Fruit fly (Drosophila melanogaster) whole organism, embryonic: Measurements from ENCODE around the gene Setx.

Source experiments
- Awh ChIP-seq: fragments of 200-800 bp; sonication (Bioruptor generic); IDR thresholded peaks from 2 replicates; pipeline ENCODE4, ENCODE4 v1.3.6; 2022; ENCODE audit warnings: missing biosample characterization, missing genetic modification characterization
- CG10959 ChIP-seq: fragments of 200-800 bp; sonication (Bioruptor generic); IDR thresholded peaks from 2 replicates; pipeline ENCODE4 v1.3.6; 2022; ENCODE audit warnings: missing biosample characterization, missing genetic modification characterization
- CG11696 ChIP-seq: fragments of 200-800 bp; sonication (Bioruptor generic); IDR thresholded peaks from 2 replicates; pipeline ENCODE4 v1.3.6; 2022; ENCODE audit warnings: missing biosample characterization, missing genetic modification characterization
- CG12155 ChIP-seq: fragments of 200-800 bp; sonication (Bioruptor generic); optimal IDR thresholded peaks from 3 replicates; lab custom pipeline; 2016; ENCODE audit warnings: missing biosample characterization, missing genetic modification characterization
- CG12299 ChIP-seq: fragments of 200-800 bp; sonication (Bioruptor generic); optimal IDR thresholded peaks from 2 replicates; lab custom pipeline; 2018; ENCODE audit warnings: missing biosample characterization, mild to moderate bottlenecking, missing genetic modification characterization
- CG13624 ChIP-seq: fragments of 200-800 bp; sonication (Bioruptor generic); optimal IDR thresholded peaks from 2 replicates; lab custom pipeline; 2016; ENCODE audit warnings: missing biosample characterization, missing genetic modification characterization
- CG14014 ChIP-seq: fragments of 200-800 bp; sonication (Bioruptor generic); IDR thresholded peaks from 2 replicates; pipeline ENCODE4 v1.3.6; 2022; ENCODE audit warnings: missing biosample characterization, missing genetic modification characterization
- CG14441 ChIP-seq: fragments of 200-800 bp; sonication (Bioruptor generic); IDR thresholded peaks from 2 replicates; pipeline ENCODE4 v1.3.6; 2022; ENCODE audit warnings: missing biosample characterization, missing genetic modification characterization
- CG16779 ChIP-seq: fragments of 200-800 bp; sonication (Bioruptor generic); IDR thresholded peaks from 2 replicates; pipeline ENCODE4 v1.3.6; 2022; ENCODE audit warnings: missing biosample characterization, missing genetic modification characterization
- CG16813 ChIP-seq: fragments of 200-800 bp; sonication (Bioruptor generic); IDR thresholded peaks from 3 replicates; pipeline ENCODE4 v1.3.6; 2022; ENCODE audit warnings: missing biosample characterization, missing genetic modification characterization; ENCODE audit not compliant: partially characterized antibody
- CG17361 ChIP-seq: fragments of 200-800 bp; sonication (Bioruptor generic); IDR thresholded peaks from 3 replicates; pipeline ENCODE4 v1.3.6; 2022; ENCODE audit warnings: missing biosample characterization, missing genetic modification characterization
- CG18011 ChIP-seq: fragments of 200-800 bp; sonication (Bioruptor generic); optimal IDR thresholded peaks from 2 replicates; lab custom pipeline; 2017; ENCODE audit warnings: missing biosample characterization, missing genetic modification characterization, mild to moderate bottlenecking, moderate library complexity, missing genotype
- CG18764 ChIP-seq: fragments of 200-800 bp; sonication (Bioruptor generic); optimal IDR thresholded peaks from 3 replicates; lab custom pipeline; 2016; ENCODE audit warnings: missing biosample characterization, missing genetic modification characterization
- CG2199 ChIP-seq: fragments of 200-800 bp; sonication (Bioruptor generic); IDR thresholded peaks from 3 replicates; pipeline ENCODE4 v1.3.6; 2022; ENCODE audit warnings: missing biosample characterization, missing genetic modification characterization
- CG2712 ChIP-seq: fragments of 200-800 bp; optimal IDR thresholded peaks from 3 replicates; lab custom pipeline; 2019; ENCODE audit warnings: missing biosample characterization, mild to moderate bottlenecking, missing genetic modification characterization, moderate library complexity
- CG2889 ChIP-seq: fragments of 200-800 bp; sonication (Bioruptor generic); IDR thresholded peaks from 3 replicates; pipeline ENCODE4 v1.3.6; 2022; ENCODE audit warnings: missing biosample characterization, missing genetic modification characterization
- CG30431 ChIP-seq: fragments of 200-800 bp; sonication (Bioruptor generic); optimal IDR thresholded peaks from 2 replicates; lab custom pipeline; 2017; ENCODE audit warnings: missing biosample characterization, missing genetic modification characterization
- CG31388 ChIP-seq: fragments of 200-800 bp; sonication (Bioruptor generic); optimal IDR thresholded peaks from 2 replicates; lab custom pipeline; 2016; ENCODE audit warnings: missing biosample characterization, missing genetic modification characterization
- CG34422 ChIP-seq: fragments of 200-800 bp; sonication (Bioruptor generic); IDR thresholded peaks from 3 replicates; pipeline ENCODE4 v1.3.6; 2022; ENCODE audit warnings: missing biosample characterization, missing genetic modification characterization
- CG4707 ChIP-seq: fragments of 200-800 bp; sonication (Bioruptor generic); optimal IDR thresholded peaks from 2 replicates; lab custom pipeline; 2018; ENCODE audit warnings: missing biosample characterization, mild to moderate bottlenecking, missing genetic modification characterization, moderate library complexity
- CG4730 ChIP-seq: fragments of 200-800 bp; sonication (Bioruptor generic); IDR thresholded peaks from 2 replicates; pipeline ENCODE4 v1.3.6; 2022; ENCODE audit warnings: missing biosample characterization, missing genetic modification characterization
- CG7372 ChIP-seq: fragments of 200-800 bp; sonication (Bioruptor generic); IDR thresholded peaks from 2 replicates; pipeline ENCODE4 v1.3.6; 2022; ENCODE audit warnings: missing biosample characterization, missing genetic modification characterization
- Chrac-16 ChIP-seq: fragments of 200-800 bp; sonication (Bioruptor generic); optimal IDR thresholded peaks from 3 replicates; lab custom pipeline; 2016; ENCODE audit warnings: missing biosample characterization, missing genetic modification characterization
- Dp ChIP-seq: fragments of 200-800 bp; sonication (Bioruptor generic); optimal IDR thresholded peaks from 2 replicates; lab custom pipeline; 2018; ENCODE audit warnings: missing biosample characterization, mild to moderate bottlenecking, missing genetic modification characterization, moderate library complexity
- Pdp1 ChIP-seq, 2 experiments: fragments of 200-800 bp; sonication (Bioruptor generic); optimal IDR thresholded peaks; 3 replicates each; lab custom pipeline; 2016; ENCODE audit warnings: missing biosample characterization in 2 of 2, missing genetic modification characterization in 2 of 2, mild to moderate bottlenecking in 1 of 2, moderate library complexity in 1 of 2
- Ravus ChIP-seq: fragments of 200-800 bp; sonication (Bioruptor generic); IDR thresholded peaks from 2 replicates; pipeline ENCODE4 v1.3.6; 2022; ENCODE audit warnings: missing biosample characterization, missing genetic modification characterization
- Scr ChIP-seq: fragments of 200-800 bp; sonication (Bioruptor generic); IDR thresholded peaks from 2 replicates; pipeline ENCODE4 v1.3.6; 2022; ENCODE audit warnings: missing biosample characterization, missing genetic modification characterization; ENCODE audit not compliant: partially characterized antibody
- Spps ChIP-seq: fragments of 200-800 bp; sonication (Bioruptor generic); optimal IDR thresholded peaks from 2 replicates; lab custom pipeline; 2018; ENCODE audit warnings: missing biosample characterization, mild to moderate bottlenecking, missing genetic modification characterization
- Sry-β ChIP-seq: fragments of 200-800 bp; sonication (Bioruptor generic); optimal IDR thresholded peaks from 2 replicates; lab custom pipeline; 2018; ENCODE audit warnings: missing biosample characterization, mild to moderate bottlenecking, missing genetic modification characterization, moderate library complexity
- Trl ChIP-seq, 3 experiments: fragments of >200 bp in 2 of 3; fragments of 200-800 bp in 1 of 3; sonication (Bioruptor generic) in 1 of 3; optimal IDR thresholded peaks; 2 replicates in 1 of 3; 3 replicates in 2 of 3; lab custom pipeline; 2016 to 2017; ENCODE audit warnings: missing biosample characterization in 1 of 3, missing genetic modification characterization in 1 of 3
- Xbp1 ChIP-seq: fragments of 200-800 bp; sonication (Bioruptor generic); optimal IDR thresholded peaks from 3 replicates; lab custom pipeline; 2016; ENCODE audit warnings: missing biosample characterization, mild to moderate bottlenecking, missing genetic modification characterization
- ase ChIP-seq: fragments of 200-800 bp; sonication (Bioruptor generic); IDR thresholded peaks from 3 replicates; pipeline ENCODE4 v1.3.6; 2022; ENCODE audit warnings: missing biosample characterization, missing genetic modification characterization
- bowl ChIP-seq: fragments of 200-800 bp; sonication (Bioruptor generic); IDR thresholded peaks from 2 replicates; pipeline ENCODE4 v1.3.6; 2022; ENCODE audit warnings: missing biosample characterization, missing genetic modification characterization
- chif ChIP-seq, 2 experiments: fragments of 200-800 bp; sonication (Bioruptor generic); optimal IDR thresholded peaks; 3 replicates each; lab custom pipeline; 2016; ENCODE audit warnings: missing biosample characterization in 2 of 2, missing genetic modification characterization in 2 of 2
- ci ChIP-seq: fragments of 200-800 bp; sonication (Bioruptor generic); IDR thresholded peaks from 3 replicates; pipeline ENCODE4 v1.3.6; 2022; ENCODE audit warnings: missing biosample characterization, missing genetic modification characterization
- dati ChIP-seq: fragments of 200-800 bp; sonication (Bioruptor generic); IDR thresholded peaks from 2 replicates; pipeline ENCODE4 v1.3.6; 2022; ENCODE audit warnings: missing biosample characterization, missing genetic modification characterization
- fd102C ChIP-seq: fragments of 200-800 bp; sonication (Bioruptor generic); optimal IDR thresholded peaks from 2 replicates; lab custom pipeline; 2018; ENCODE audit warnings: missing biosample characterization, mild to moderate bottlenecking, missing genetic modification characterization, moderate library complexity
- ham ChIP-seq: fragments of 200-800 bp; sonication (Bioruptor generic); IDR thresholded peaks from 2 replicates; pipeline ENCODE4 v1.3.6; 2022; ENCODE audit warnings: missing biosample characterization, missing genetic modification characterization
- insv ChIP-seq, 2 experiments: fragments of 200-800 bp; sonication (Bioruptor generic); optimal IDR thresholded peaks; 3 replicates each; lab custom pipeline; 2016 to 2018; ENCODE audit warnings: missing biosample characterization in 2 of 2, missing genetic modification characterization in 2 of 2
- kah ChIP-seq: fragments of 200-800 bp; sonication (Bioruptor generic); optimal IDR thresholded peaks from 2 replicates; lab custom pipeline; 2018; ENCODE audit warnings: missing biosample characterization, mild to moderate bottlenecking, missing genetic modification characterization
- nerfin-1 ChIP-seq: fragments of 200-800 bp; sonication (Bioruptor generic); optimal IDR thresholded peaks from 3 replicates; lab custom pipeline; 2019; ENCODE audit warnings: missing biosample characterization, mild to moderate bottlenecking, missing genetic modification characterization, moderate library complexity
- scrt ChIP-seq: fragments of 200-800 bp; sonication (Bioruptor generic); optimal IDR thresholded peaks from 2 replicates; lab custom pipeline; 2018; ENCODE audit warnings: missing biosample characterization, mild to moderate bottlenecking, missing genetic modification characterization, moderate library complexity
- sens ChIP-seq: fragments of 200-800 bp; sonication (Bioruptor generic); peaks from one replicate; lab custom pipeline; 2016; ENCODE audit warnings: missing biosample characterization, missing genetic modification characterization
- sisA ChIP-seq: fragments of 200-800 bp; sonication (Bioruptor generic); IDR thresholded peaks from 2 replicates; pipeline ENCODE4 v1.3.6; 2022; ENCODE audit warnings: missing biosample characterization, missing genetic modification characterization
- sna ChIP-seq: fragments of 200-800 bp; sonication (Bioruptor generic); IDR thresholded peaks from 2 replicates; pipeline ENCODE4 v1.3.6; 2022; ENCODE audit warnings: missing biosample characterization, missing genetic modification characterization; ENCODE audit not compliant: partially characterized antibody
- sob ChIP-seq: fragments of 200-800 bp; sonication (Bioruptor generic); IDR thresholded peaks from 2 replicates; pipeline ENCODE4 v1.3.6; 2022; ENCODE audit warnings: missing biosample characterization, missing genetic modification characterization
- stwl ChIP-seq: fragments of 200-800 bp; sonication (Bioruptor generic); optimal IDR thresholded peaks from 3 replicates; lab custom pipeline; 2018; ENCODE audit warnings: missing biosample characterization, mild to moderate bottlenecking, missing genetic modification characterization, moderate library complexity
- tll ChIP-seq, 2 experiments: fragments of 200-800 bp in 1 of 2; fragments of >200 bp in 1 of 2; sonication (Bioruptor generic) in 1 of 2; optimal IDR thresholded peaks; 2 replicates each; lab custom pipeline; 2017 to 2019; ENCODE audit warnings: missing biosample characterization in 2 of 2, missing genetic modification characterization in 2 of 2, mild to moderate bottlenecking in 1 of 2, moderate library complexity in 1 of 2
- ttk ChIP-seq: fragments of 200-800 bp; sonication (Bioruptor generic); IDR thresholded peaks from 2 replicates; pipeline ENCODE4 v2.1.2; 2022; ENCODE audit warnings: missing biosample characterization, missing genetic modification characterization
- wor ChIP-seq: fragments of 200-800 bp; sonication (Bioruptor generic); IDR thresholded peaks from 2 replicates; pipeline ENCODE4 v1.3.6; 2022; ENCODE audit warnings: missing biosample characterization, missing genetic modification characterization
- yki ChIP-seq: fragments of >200 bp; optimal IDR thresholded peaks from 3 replicates; lab custom pipeline; 2018
- z ChIP-seq: fragments of 200-800 bp; sonication (Bioruptor generic); IDR thresholded peaks from 3 replicates; pipeline ENCODE4 v1.3.6; 2022; ENCODE audit warnings: missing biosample characterization, missing genetic modification characterization

The Setx gene

DNA sequence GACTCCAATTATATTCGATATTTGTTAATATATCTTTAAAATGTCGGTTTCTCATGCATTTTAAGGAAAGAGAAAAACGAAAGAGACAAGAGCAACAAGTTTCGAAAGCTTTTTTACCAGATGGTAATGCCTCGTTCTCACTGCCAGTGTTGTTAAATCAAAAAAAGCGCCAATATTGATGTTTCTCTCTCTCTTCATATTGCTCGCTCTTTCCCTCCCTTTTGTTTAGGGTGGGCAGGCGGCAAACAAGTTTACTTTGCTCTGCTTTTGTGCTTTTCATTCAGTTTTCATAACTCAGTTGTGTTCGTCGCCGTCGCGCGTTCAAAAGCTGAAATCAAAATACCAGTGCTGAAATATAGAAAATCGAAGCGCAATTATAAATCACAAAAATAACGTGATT, 55.5 kb downstream of the Setx start (continued):
- no peak for TF ChIP-seq z (GFP tag; lab: Robert Waterston, UW)
- peak; percentile 38; the same call in 1 of the 2 replicates for TF ChIP-seq CG14014 (GFP tag; lab: Robert Waterston, UW)
- TF ChIP-seq Spps (tag; lab: Kevin White, UChicago): no peak
- no peak for TF ChIP-seq CG4730 (GFP tag; lab: Robert Waterston, UW)
- peak; percentile 44 for TF ChIP-seq CG4707 (GFP tag; lab: Kevin White, UChicago)
- no peak for TF ChIP-seq CG10959
- no peak for TF ChIP-seq CG31388 (GFP tag; lab: Kevin White, UChicago)
- TF ChIP-seq wor: no peak
- peak; percentile 38 for TF ChIP-seq Dp
- TF ChIP-seq CG2889 (GFP tag; lab: Robert Waterston, UW): no peak
- TF ChIP-seq fd102C (GFP tag; lab: Kevin White, UChicago): no peak
- TF ChIP-seq ci (GFP tag; lab: Robert Waterston, UW): peak; percentile 90; the same call in 2 of the 3 replicates
- no peak for TF ChIP-seq Ravus (GFP tag; lab: Robert Waterston, UW)
- TF ChIP-seq sna (GFP tag; lab: Robert Waterston, UW): peak; percentile 47; the same call in 1 of the 2 replicates
- TF ChIP-seq sens: peak; percentile 83
- TF ChIP-seq CG7372: no peak
- peak; percentile 15; the same call in 1 of the 2 replicates for TF ChIP-seq CG11696 (GFP tag; lab: Robert Waterston, UW)
- peak in 1 of 2 experiments; percentile 61 for TF ChIP-seq Pdp1 (GFP tag; optimal IDR thresholded peaks at IDR 0.05; lab: Kevin White, UChicago)
- TF ChIP-seq dati (GFP tag; lab: Robert Waterston, UW): no peak
- peak; percentile 57 for TF ChIP-seq CG12299 (tag; lab: Kevin White, UChicago)
- TF ChIP-seq CG17361 (GFP tag; lab: Robert Waterston, UW): no peak
- no peak for TF ChIP-seq tll (GFP tag; optimal IDR thresholded peaks at IDR 0.05; lab: Kevin White, UChicago)
- no peak for TF ChIP-seq CG14441 (GFP tag; lab: Robert Waterston, UW)
- TF ChIP-seq sob (GFP tag; lab: Robert Waterston, UW): peak; percentile 66
- peak; percentile 85 to 95 for TF ChIP-seq Trl (optimal IDR thresholded peaks at IDR 0.05; lab: Kevin White, UChicago)
- peak; percentile 64 for TF ChIP-seq Trl (GFP tag; optimal IDR thresholded peaks at IDR 0.05; lab: Kevin White, UChicago)
- peak; percentile 74 for TF ChIP-seq stwl (tag; lab: Kevin White, UChicago)
- no peak for TF ChIP-seq CG16813 (GFP tag; lab: Robert Waterston, UW)
- no peak for TF ChIP-seq ham (GFP tag; lab: Robert Waterston, UW)
- TF ChIP-seq kah (GFP tag; lab: Kevin White, UChicago): peak; percentile 33
- no peak for TF ChIP-seq Xbp1 (GFP tag; lab: Kevin White, UChicago)
- TF ChIP-seq ttk (GFP tag; lab: Robert Waterston, UW): 0 out of 2 replicates have a peak, but pooled peaks have one; percentile 20
- peak; percentile 86 for TF ChIP-seq CG2199
- TF ChIP-seq insv (GFP tag; optimal IDR thresholded peaks at IDR 0.05; lab: Kevin White, UChicago): no peak
- peak; percentile 8 for TF ChIP-seq CG13624
- no peak for TF ChIP-seq yki
- TF ChIP-seq CG30431: no peak
- peak; percentile 16 for TF ChIP-seq nerfin-1 (tag; lab: Kevin White, UChicago)
- no peak for TF ChIP-seq Awh (GFP tag; lab: Robert Waterston, UW)
- TF ChIP-seq Scr (GFP tag; lab: Robert Waterston, UW): peak; percentile 47
- TF ChIP-seq CG2712 (tag; lab: Kevin White, UChicago): no peak
- no peak for TF ChIP-seq CG12155 (GFP tag; lab: Kevin White, UChicago)
- TF ChIP-seq Sry-β (GFP tag; lab: Kevin White, UChicago): no peak
- no peak for TF ChIP-seq CG18011
- no peak for TF ChIP-seq chif (GFP tag; optimal IDR thresholded peaks at IDR 0.05; lab: Kevin White, UChicago)
- no peak for TF ChIP-seq CG18764 (GFP tag; lab: Kevin White, UChicago)
- TF ChIP-seq sisA (GFP tag; lab: Robert Waterston, UW): no peak
- TF ChIP-seq CG34422: peak; percentile 48; the same call in 1 of the 3 replicates
- no peak for TF ChIP-seq ase (GFP tag; lab: Robert Waterston, UW)
- TF ChIP-seq Chrac-16 (GFP tag; lab: Kevin White, UChicago): no peak
- TF ChIP-seq bowl (GFP tag; lab: Robert Waterston, UW): no peak
- TF ChIP-seq scrt (GFP tag; lab: Kevin White, UChicago): peak; percentile 98
- TF ChIP-seq CG16779 (GFP tag; lab: Robert Waterston, UW): no peak
